Fruit fly (Drosophila melanogaster) whole organism: Measurements from ENCODE around the gene RabGGTb.

ENCODE experiments used
- Dll ChIP-seq: fragments of >200 bp; optimal IDR thresholded peaks from 2 replicates; lab custom pipeline; 2017
- pan ChIP-seq: fragments of >200 bp; optimal IDR thresholded peaks from 2 replicates; lab custom pipeline; 2017
- psq ChIP-seq: fragments of >200 bp; optimal IDR thresholded peaks from 2 replicates; lab custom pipeline; 2017

- TF ChIP-seq psq (lab: Kevin White, UChicago) (no peak), Dll (no peak), pan (lab: Kevin White, UChicago) (no peak)
Observed at dm6 chr2L:2855773-2856615, 22.9 kb upstream of the RabGGTb start, which contains the start of the genes CG3104 and RpS21.
